Fruit fly (Drosophila melanogaster): ENCODE data around the gene CG4558.

CG4558 gene

DNA sequence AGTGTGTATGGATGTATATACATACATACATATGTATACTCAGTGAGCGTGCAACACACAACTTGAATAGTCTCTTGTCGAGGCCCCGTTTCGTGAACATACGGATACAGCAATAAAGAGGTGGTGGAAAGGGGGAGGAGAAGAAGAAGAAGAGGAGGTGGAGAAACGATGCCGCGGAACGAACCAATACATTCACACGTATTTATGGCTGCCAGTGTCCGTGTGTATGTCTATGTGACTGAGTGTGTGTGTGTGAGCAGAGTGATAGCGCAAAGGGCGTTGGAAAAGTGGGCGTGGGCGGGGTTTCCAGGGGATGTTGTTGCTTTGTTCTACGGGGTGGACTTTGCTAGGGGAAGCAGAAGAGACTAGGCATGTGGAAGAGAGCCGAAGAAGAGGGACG is 3.8 kb downstream of the CG4558 start (continued):
- TF ChIP-seq ab (GFP tag; optimal IDR thresholded peaks at IDR 0.05) (no peak), CG11695 (GFP tag; IDR thresholded peaks at IDR 0.05) (no peak), E2f1 (GFP tag; IDR thresholded peaks at IDR 0.05) (no peak), CG2678 (tag; optimal IDR thresholded peaks at IDR 0.05) (no peak), Rfx (GFP tag; IDR thresholded peaks at IDR 0.05) (0 out of 2 replicates have a peak, but pooled peaks have one; percentile 25), CG12299 (tag; optimal IDR thresholded peaks at IDR 0.05) (peak; percentile 70), Drgx (GFP tag; IDR thresholded peaks at IDR 0.05) (0 out of 2 replicates have a peak, but pooled peaks have one; percentile 29), CG15601 (tag; optimal IDR thresholded peaks at IDR 0.05) (no peak), crp (GFP tag; optimal IDR thresholded peaks at IDR 0.05) (no peak), salm (tag; optimal IDR thresholded peaks at IDR 0.05) (no peak), Opbp (GFP tag; IDR thresholded peaks at IDR 0.05; ENCODE audit: partially characterized antibody) (no peak), CG13296 (GFP tag; optimal IDR thresholded peaks at IDR 0.05) (no peak), Hand (GFP tag; optimal IDR thresholded peaks at IDR 0.05) (no peak), tap (tag; optimal IDR thresholded peaks at IDR 0.05) (no peak), HmgD (GFP tag; optimal IDR thresholded peaks at IDR 0.05) (no peak), CG17361 (GFP tag; IDR thresholded peaks at IDR 0.05) (no peak), CG9876 (GFP tag; optimal IDR thresholded peaks at IDR 0.05) (no peak), tup (GFP tag; optimal IDR thresholded peaks at IDR 0.05) (no peak), cwo (GFP tag; optimal IDR thresholded peaks at IDR 0.05) (no peak), shn (GFP tag; optimal IDR thresholded peaks at IDR 0.05) (no peak), CG11504 (tag; optimal IDR thresholded peaks at IDR 0.05) (no peak), Aef1 (GFP tag; IDR thresholded peaks at IDR 0.05) (no peak), CG12219 (GFP tag; optimal IDR thresholded peaks at IDR 0.05) (no peak), fu2 (GFP tag; optimal IDR thresholded peaks at IDR 0.05) (no peak), Doc3 (GFP tag; IDR thresholded peaks at IDR 0.05; ENCODE audit: partially characterized antibody) (no peak), lab (GFP tag; optimal IDR thresholded peaks at IDR 0.05) (peak; percentile 66), tgo (GFP tag; IDR thresholded peaks at IDR 0.05) (no peak), CG2875 (GFP tag; optimal IDR thresholded peaks at IDR 0.05) (no peak), Hmr (GFP tag; optimal IDR thresholded peaks at IDR 0.05) (peak; percentile 7), fd102C (GFP tag; optimal IDR thresholded peaks at IDR 0.05) (no peak), dan (GFP tag; IDR thresholded peaks at IDR 0.05) (no peak), fd96Cb (tag; optimal IDR thresholded peaks at IDR 0.05) (no peak), sens-2 (GFP tag; IDR thresholded peaks at IDR 0.05) (no peak), Optix (GFP tag; IDR thresholded peaks at IDR 0.05) (no peak), CG14014 (GFP tag; IDR thresholded peaks at IDR 0.05) (peak; percentile 19; the same call in 1 of the 2 replicates), croc (GFP tag; conservative IDR thresholded peaks at IDR 0.05) (no peak), CG2120 (GFP tag; optimal IDR thresholded peaks at IDR 0.05) (no peak), amos (GFP tag; IDR thresholded peaks at IDR 0.05; ENCODE audit: partially characterized antibody) (no peak), Nf-YC (tag; optimal IDR thresholded peaks at IDR 0.05) (peak; percentile 61), CG1832 (GFP tag; optimal IDR thresholded peaks at IDR 0.05) (no peak), cato (GFP tag; optimal IDR thresholded peaks at IDR 0.05; ENCODE audit: borderline replicate concordance) (no peak), CG17912 (GFP tag; optimal IDR thresholded peaks at IDR 0.05) (no peak), yki (optimal IDR thresholded peaks at IDR 0.05) (no peak)

All from whole organism, embryonic.